Fruit fly (Drosophila melanogaster): Measurements from ENCODE around the gene lmgA.

The lmgA gene

dm6 chr2L:8528318-8528717, at the start of gene lmgA, which contains the start of gene lmgB (continued):
- no peak for TF ChIP-seq NC2β (GFP tag; optimal IDR thresholded peaks at IDR 0.05)
- peak; percentile 1 for TF ChIP-seq slou (GFP tag; optimal IDR thresholded peaks at IDR 0.05)
- TF ChIP-seq CG3847 (GFP tag; IDR thresholded peaks at IDR 0.05) = no peak
- no peak for TF ChIP-seq CG6765 (GFP tag; optimal IDR thresholded peaks at IDR 0.05)
- no peak for TF ChIP-seq ems (GFP tag; optimal IDR thresholded peaks at IDR 0.05)
- no peak for TF ChIP-seq bowl (GFP tag; IDR thresholded peaks at IDR 0.05)
- no peak for TF ChIP-seq repo (GFP tag; optimal IDR thresholded peaks at IDR 0.05)
- no peak for TF ChIP-seq Spps (tag; optimal IDR thresholded peaks at IDR 0.05)
- no peak for TF ChIP-seq CG10209 (GFP tag; optimal IDR thresholded peaks at IDR 0.05)
- no peak for TF ChIP-seq seq (GFP tag; IDR thresholded peaks at IDR 0.05)
- no peak for TF ChIP-seq sd (tag; optimal IDR thresholded peaks at IDR 0.05)
- peak; percentile 35 for TF ChIP-seq CG18011 (GFP tag; optimal IDR thresholded peaks at IDR 0.05)
- TF ChIP-seq zfh2 (GFP tag; optimal IDR thresholded peaks at IDR 0.05) = peak; percentile 27
- TF ChIP-seq tin (GFP tag; optimal IDR thresholded peaks at IDR 0.05) = peak; percentile 64
- no peak for TF ChIP-seq Atf6 (GFP tag; IDR thresholded peaks at IDR 0.05)
- TF ChIP-seq wor (GFP tag; IDR thresholded peaks at IDR 0.05) = no peak
- no peak for TF ChIP-seq Jarid2 (GFP tag; optimal IDR thresholded peaks at IDR 0.05)
- TF ChIP-seq tio (GFP tag; optimal IDR thresholded peaks at IDR 0.05) = no peak
- no peak for TF ChIP-seq Hr39 (optimal IDR thresholded peaks at IDR 0.05)
- no peak for TF ChIP-seq kay (GFP tag; optimal IDR thresholded peaks at IDR 0.05)
- no peak for TF ChIP-seq CG12299 (tag; optimal IDR thresholded peaks at IDR 0.05)
- TF ChIP-seq CG16813 (GFP tag; IDR thresholded peaks at IDR 0.05; ENCODE audit: partially characterized antibody) = peak; percentile 92
- no peak for TF ChIP-seq sim (GFP tag; IDR thresholded peaks at IDR 0.05)
- TF ChIP-seq CG6654 (GFP tag; optimal IDR thresholded peaks at IDR 0.05) = no peak
- TF ChIP-seq Xrp1 (GFP tag; IDR thresholded peaks at IDR 0.05) = peak; percentile 9; the same call in 1 of the 2 replicates
- TF ChIP-seq CG13424 (tag; optimal IDR thresholded peaks at IDR 0.05) = peak; percentile 45
- TF ChIP-seq Atf3 (GFP tag; optimal IDR thresholded peaks at IDR 0.05) = no peak
- no peak for TF ChIP-seq CG10543 (GFP tag; optimal IDR thresholded peaks at IDR 0.05)
- no peak for TF ChIP-seq Ets97D (GFP tag; optimal IDR thresholded peaks at IDR 0.05)
- no peak for TF ChIP-seq eyg (GFP tag; optimal IDR thresholded peaks at IDR 0.05)
- TF ChIP-seq HmgD (GFP tag; optimal IDR thresholded peaks at IDR 0.05) = no peak
- TF ChIP-seq CG6689 (GFP tag; IDR thresholded peaks at IDR 0.05) = no peak
- TF ChIP-seq CG5180 (GFP tag; optimal IDR thresholded peaks at IDR 0.05) = no peak
- peak; percentile 44 for TF ChIP-seq Max (GFP tag; optimal IDR thresholded peaks at IDR 0.05)
- TF ChIP-seq ase (GFP tag; IDR thresholded peaks at IDR 0.05) = no peak
- no peak for TF ChIP-seq CG15011 (GFP tag; optimal IDR thresholded peaks at IDR 0.05)
- no peak for TF ChIP-seq CG4282 (GFP tag; optimal IDR thresholded peaks at IDR 0.05)
- no peak for TF ChIP-seq Usf (GFP tag; optimal IDR thresholded peaks at IDR 0.05)
- TF ChIP-seq lmd (GFP tag; IDR thresholded peaks at IDR 0.05) = peak; percentile 12; the same call in 1 of the 2 replicates
- no peak for TF ChIP-seq h (optimal IDR thresholded peaks at IDR 0.05)
- no peak for TF ChIP-seq kah (GFP tag; optimal IDR thresholded peaks at IDR 0.05)
- no peak for TF ChIP-seq en (GFP tag; optimal IDR thresholded peaks at IDR 0.05)
- no peak for TF ChIP-seq Bdp1 (GFP tag; optimal IDR thresholded peaks at IDR 0.05)
- TF ChIP-seq croc (GFP tag; conservative IDR thresholded peaks at IDR 0.05) = no peak
- peak; percentile 16 for TF ChIP-seq CG15696 (tag; optimal IDR thresholded peaks at IDR 0.05)
- peak; percentile 33; the same call in 1 of the 2 replicates for TF ChIP-seq H2.0 (GFP tag; IDR thresholded peaks at IDR 0.05)
- TF ChIP-seq btn (GFP tag; optimal IDR thresholded peaks at IDR 0.05) = no peak
- TF ChIP-seq inv (GFP tag; IDR thresholded peaks at IDR 0.05; ENCODE audit: partially characterized antibody) = peak; percentile 82
- TF ChIP-seq scrt (GFP tag; optimal IDR thresholded peaks at IDR 0.05) = no peak
- TF ChIP-seq Bgb (GFP tag; IDR thresholded peaks at IDR 0.05; ENCODE audit: partially characterized antibody) = peak; percentile 86
- no peak for TF ChIP-seq toy (GFP tag; IDR thresholded peaks at IDR 0.05)
- TF ChIP-seq dysf (GFP tag; IDR thresholded peaks at IDR 0.05) = peak; percentile 17; the same call in 1 of the 3 replicates
- TF ChIP-seq sens-2 (GFP tag; IDR thresholded peaks at IDR 0.05) = no peak
